Worm (Caenorhabditis elegans) whole organism, late embryonic: Measurements from ENCODE around the gene T09A12.1.
A peak's percentile ranks its signal among the peaks of the same experiment; 100 is the strongest.

Source experiments
- ama-1 ChIP-seq: fragments of 150-350 bp; optimal IDR thresholded peaks from 2 replicates; lab custom pipeline; 2014
- ceh-24 ChIP-seq: sonication (generic microtip); optimal IDR thresholded peaks from 2 replicates; lab custom pipeline; 2016; ENCODE audit warnings: mild to moderate bottlenecking, missing genetic modification characterization, missing compliant biosample characterization
- ceh-6 ChIP-seq: fragments of 200-800 bp; sonication (Bioruptor generic); optimal IDR thresholded peaks from 2 replicates; lab custom pipeline; 2018; ENCODE audit warnings: mild to moderate bottlenecking, missing genetic modification characterization, missing compliant biosample characterization
- elt-2 ChIP-seq: sonication (generic microtip); optimal IDR thresholded peaks from 2 replicates; lab custom pipeline; 2016; ENCODE audit warnings: missing genetic modification reagents, missing genetic modification characterization, missing compliant biosample characterization
- nhr-11 ChIP-seq: fragments of 150-350 bp; optimal IDR thresholded peaks from 2 replicates; lab custom pipeline; 2014; ENCODE audit warnings: missing biosample characterization, missing genetic modification characterization
- nhr-232 ChIP-seq: sonication (generic microtip); optimal IDR thresholded peaks from 2 replicates; lab custom pipeline; 2016; ENCODE audit warnings: missing genetic modification characterization, missing compliant biosample characterization
- pha-4 ChIP-seq: fragments of 150-350 bp; optimal IDR thresholded peaks from 2 replicates; lab custom pipeline; 2018; ENCODE audit warnings: missing biosample characterization, missing genetic modification reagents, missing genetic modification characterization
- syd-9 ChIP-seq: sonication (generic microtip); optimal IDR thresholded peaks from 2 replicates; lab custom pipeline; 2016; ENCODE audit warnings: mild to moderate bottlenecking, missing genetic modification characterization, moderate library complexity, missing compliant biosample characterization
- tbx-2 ChIP-seq: sonication (generic microtip); optimal IDR thresholded peaks from 2 replicates; lab custom pipeline; 2016; ENCODE audit warnings: missing genetic modification characterization, missing compliant biosample characterization

DNA sequence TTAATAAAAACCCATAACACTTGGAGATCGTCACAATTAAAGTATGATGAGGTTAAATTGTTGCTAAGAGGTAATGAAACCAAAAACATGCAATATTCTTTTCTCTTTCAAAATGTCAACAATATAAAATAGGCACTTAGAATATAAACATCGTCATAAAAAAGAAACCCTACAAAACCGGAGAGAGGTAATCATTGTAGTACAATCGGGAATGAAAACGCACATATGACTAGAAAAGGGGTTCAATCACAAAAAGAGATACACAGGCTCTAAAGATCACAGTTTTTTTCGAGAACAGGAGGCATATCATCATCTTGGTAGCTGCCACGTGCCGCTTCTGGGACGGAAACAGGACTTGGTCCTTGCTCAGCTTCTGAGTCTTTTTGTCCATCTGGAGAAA, 17.7 kb upstream of the T09A12.1 start:
- TF ChIP-seq pha-4 (tag; lab: Kevin White, UChicago) = no peak
- TF ChIP-seq ceh-24 (tag; lab: Kevin White, UChicago) = no peak
- peak; percentile 1 for TF ChIP-seq ama-1 (lab: Kevin White, UChicago)
- TF ChIP-seq nhr-232 (tag; lab: Kevin White, UChicago) = no peak
- TF ChIP-seq nhr-11 (tag; lab: Kevin White, UChicago) = no peak
- no peak for TF ChIP-seq elt-2 (tag; lab: Kevin White, UChicago)
- TF ChIP-seq syd-9 (tag; lab: Kevin White, UChicago) = no peak
- no peak for TF ChIP-seq tbx-2 (tag; lab: Kevin White, UChicago)
- no peak for TF ChIP-seq ceh-6 (GFP tag; lab: Kevin White, UChicago)
